Fruit fly (Drosophila melanogaster) whole organism, embryonic: Measurements from ENCODE around the gene axo.

ENCODE experiments used
- ATbp ChIP-seq: fragments of 200-800 bp; sonication (Bioruptor generic); optimal IDR thresholded peaks from 2 replicates; lab custom pipeline; 2017; ENCODE audit warnings: missing biosample characterization, mild to moderate bottlenecking, missing genetic modification characterization, missing genetic modification reagents
- BEAF-32 ChIP-seq: fragments of 200-800 bp; sonication (Bioruptor generic); optimal IDR thresholded peaks from 3 replicates; lab custom pipeline; 2017; ENCODE audit warnings: missing biosample characterization, missing genetic modification characterization, mild to moderate bottlenecking, moderate library complexity, missing genetic modification reagents
- BtbVII ChIP-seq: fragments of 200-800 bp; sonication (Bioruptor generic); optimal IDR thresholded peaks from 3 replicates; lab custom pipeline; 2017; ENCODE audit warnings: missing biosample characterization, mild to moderate bottlenecking, missing genetic modification characterization
- CG10267 ChIP-seq: fragments of 200-800 bp; sonication (Bioruptor generic); optimal IDR thresholded peaks from 2 replicates; lab custom pipeline; 2018; ENCODE audit warnings: missing biosample characterization, mild to moderate bottlenecking, missing genetic modification characterization, moderate library complexity
- CG10462 ChIP-seq: fragments of 200-800 bp; sonication (Bioruptor generic); optimal IDR thresholded peaks from 2 replicates; lab custom pipeline; 2016; ENCODE audit warnings: missing biosample characterization, missing genetic modification characterization
- CG17802 ChIP-seq: fragments of 200-800 bp; sonication (Bioruptor generic); optimal IDR thresholded peaks from 2 replicates; lab custom pipeline; 2018; ENCODE audit warnings: missing biosample characterization, mild to moderate bottlenecking, missing genetic modification characterization, moderate library complexity
- CG18262 ChIP-seq: fragments of 200-800 bp; optimal IDR thresholded peaks from 3 replicates; lab custom pipeline; 2019; ENCODE audit warnings: missing biosample characterization, mild to moderate bottlenecking, missing genetic modification characterization, moderate library complexity
- CG2678 ChIP-seq: fragments of 200-800 bp; sonication (Bioruptor generic); optimal IDR thresholded peaks from 3 replicates; lab custom pipeline; 2019; ENCODE audit warnings: missing biosample characterization, mild to moderate bottlenecking, missing genetic modification characterization, moderate library complexity
- CG3281 ChIP-seq: fragments of 200-800 bp; sonication (Bioruptor generic); optimal IDR thresholded peaks from 3 replicates; lab custom pipeline; 2017; ENCODE audit warnings: missing biosample characterization, mild to moderate bottlenecking, missing genetic modification characterization
- CG3838 ChIP-seq: fragments of 200-800 bp; sonication (Bioruptor generic); optimal IDR thresholded peaks from 3 replicates; lab custom pipeline; 2016; ENCODE audit warnings: missing biosample characterization, missing genetic modification characterization
- CG4617 ChIP-seq: fragments of 200-800 bp; sonication (Bioruptor generic); optimal IDR thresholded peaks from 3 replicates; lab custom pipeline; 2016; ENCODE audit warnings: missing biosample characterization, missing genetic modification characterization, borderline replicate concordance
- CG4707 ChIP-seq: fragments of 200-800 bp; sonication (Bioruptor generic); optimal IDR thresholded peaks from 2 replicates; lab custom pipeline; 2018; ENCODE audit warnings: missing biosample characterization, mild to moderate bottlenecking, missing genetic modification characterization, moderate library complexity
- CG6254 ChIP-seq: fragments of 200-800 bp; sonication (Bioruptor generic); optimal IDR thresholded peaks from 3 replicates; lab custom pipeline; 2017; ENCODE audit warnings: mild to moderate bottlenecking, missing biosample characterization, missing genetic modification reagents, missing genetic modification characterization
- CG7745 ChIP-seq: fragments of 200-800 bp; sonication (Bioruptor generic); optimal IDR thresholded peaks from 2 replicates; lab custom pipeline; 2018; ENCODE audit warnings: missing biosample characterization, mild to moderate bottlenecking, missing genetic modification characterization, moderate library complexity
- CG9932 ChIP-seq: fragments of 200-800 bp; sonication (Bioruptor generic); IDR thresholded peaks from 2 replicates; pipeline ENCODE4 v1.3.6; 2022; ENCODE audit warnings: missing biosample characterization, missing genetic modification characterization
- Dek ChIP-seq: fragments of 200-800 bp; sonication (Bioruptor generic); optimal IDR thresholded peaks from 3 replicates; lab custom pipeline; 2019; ENCODE audit warnings: missing biosample characterization, mild to moderate bottlenecking, missing genetic modification characterization, moderate library complexity
- E2f1 ChIP-seq: fragments of 200-800 bp; sonication (Bioruptor generic); IDR thresholded peaks from 2 replicates; pipeline ENCODE4 v1.3.6; 2022; ENCODE audit warnings: missing biosample characterization, missing genetic modification characterization
- ERR ChIP-seq: fragments of 200-800 bp; sonication (Bioruptor generic); optimal IDR thresholded peaks from 2 replicates; lab custom pipeline; 2016; ENCODE audit warnings: missing biosample characterization, missing genetic modification characterization
- Elba2 ChIP-seq: fragments of 200-800 bp; sonication (Bioruptor generic); optimal IDR thresholded peaks from 3 replicates; lab custom pipeline; 2016; ENCODE audit warnings: missing biosample characterization, missing genetic modification characterization
- GATAe ChIP-seq: fragments of 200-800 bp; sonication (Bioruptor generic); conservative IDR thresholded peaks from 2 replicates; pipeline ENCODE4 v1.3.6; 2022; ENCODE audit warnings: missing biosample characterization, missing genetic modification characterization
- HLH3B ChIP-seq: fragments of 200-800 bp; sonication (Bioruptor generic); IDR thresholded peaks from 2 replicates; pipeline ENCODE4 v1.3.6; 2022; ENCODE audit warnings: missing biosample characterization, missing genetic modification characterization
- Hr3 ChIP-seq: fragments of 200-800 bp; sonication (Bioruptor generic); optimal IDR thresholded peaks from 3 replicates; lab custom pipeline; 2016; ENCODE audit warnings: missing biosample characterization, missing genetic modification characterization
- Hr78 ChIP-seq, 2 experiments: fragments of 200-800 bp in 1 of 2; fragments of >200 bp in 1 of 2; sonication (Bioruptor generic) in 1 of 2; optimal IDR thresholded peaks; 2 replicates each; lab custom pipeline; 2017 to 2019; ENCODE audit warnings: missing biosample characterization in 2 of 2, missing genetic modification characterization in 2 of 2, mild to moderate bottlenecking in 1 of 2, moderate library complexity in 1 of 2
- Hsf ChIP-seq: fragments of 200-800 bp; sonication (Bioruptor generic); optimal IDR thresholded peaks from 3 replicates; lab custom pipeline; 2016; ENCODE audit warnings: missing biosample characterization, missing genetic modification characterization
- Kr ChIP-seq: fragments of 200-800 bp; sonication (Bioruptor generic); optimal IDR thresholded peaks from 2 replicates; lab custom pipeline; 2017; ENCODE audit warnings: missing biosample characterization, mild to moderate bottlenecking, missing genetic modification characterization
- Nf-YB ChIP-seq: fragments of 200-800 bp; sonication (Bioruptor generic); optimal IDR thresholded peaks from 3 replicates; lab custom pipeline; 2019; ENCODE audit warnings: missing biosample characterization, mild to moderate bottlenecking, missing genetic modification characterization, moderate library complexity
- NfI ChIP-seq: fragments of 200-800 bp; sonication (Bioruptor generic); optimal IDR thresholded peaks from 3 replicates; lab custom pipeline; 2018; ENCODE audit warnings: missing biosample characterization, mild to moderate bottlenecking, missing genetic modification characterization, moderate library complexity
- Opbp ChIP-seq: fragments of 200-800 bp; sonication (Bioruptor generic); IDR thresholded peaks from 3 replicates; pipeline ENCODE4 v1.3.6; 2022; ENCODE audit warnings: missing biosample characterization, missing genetic modification characterization; ENCODE audit not compliant: partially characterized antibody
- PHDP ChIP-seq: fragments of 200-800 bp; sonication (Bioruptor generic); optimal IDR thresholded peaks from 3 replicates; lab custom pipeline; 2018; ENCODE audit warnings: missing biosample characterization, mild to moderate bottlenecking, missing genetic modification characterization, moderate library complexity
- Sry-δ ChIP-seq: fragments of 200-800 bp; sonication (Bioruptor generic); optimal IDR thresholded peaks from 2 replicates; lab custom pipeline; 2016; ENCODE audit warnings: missing biosample characterization, missing genetic modification characterization
- bab2 ChIP-seq: fragments of 200-800 bp; sonication (Bioruptor generic); optimal IDR thresholded peaks from 2 replicates; lab custom pipeline; 2016; ENCODE audit warnings: missing biosample characterization, missing genetic modification characterization
- chinmo ChIP-seq: fragments of 200-800 bp; sonication (Bioruptor generic); IDR thresholded peaks from 4 replicates; pipeline ENCODE4 v1.3.6; 2022; ENCODE audit warnings: missing biosample characterization, missing genetic modification characterization; ENCODE audit not compliant: partially characterized antibody
- disco-r ChIP-seq: fragments of 200-800 bp; sonication (Bioruptor generic); optimal IDR thresholded peaks from 2 replicates; lab custom pipeline; 2016; ENCODE audit warnings: missing biosample characterization, missing genetic modification characterization
- dpn ChIP-seq, 2 experiments: fragments of 200-800 bp; sonication (Bioruptor generic); optimal IDR thresholded peaks; 3 replicates each; lab custom pipeline; 2016; ENCODE audit warnings: missing biosample characterization in 2 of 2, missing genetic modification characterization in 2 of 2
- fu2 ChIP-seq: fragments of 200-800 bp; sonication (Bioruptor generic); optimal IDR thresholded peaks from 2 replicates; lab custom pipeline; 2016; ENCODE audit warnings: missing biosample characterization, missing genetic modification characterization
- grn ChIP-seq: fragments of 200-800 bp; sonication (Bioruptor generic); optimal IDR thresholded peaks from 3 replicates; lab custom pipeline; 2017; ENCODE audit warnings: missing biosample characterization, missing genetic modification characterization
- gro ChIP-seq: fragments of 200-800 bp; sonication (Bioruptor generic); optimal IDR thresholded peaks from 2 replicates; lab custom pipeline; 2016; ENCODE audit warnings: missing biosample characterization, missing genetic modification characterization
- h ChIP-seq: fragments of >200 bp; optimal IDR thresholded peaks from 2 replicates; lab custom pipeline; 2017
- hbn ChIP-seq: fragments of 200-800 bp; sonication (Bioruptor generic); IDR thresholded peaks from 2 replicates; pipeline ENCODE4 v1.3.6; 2022; ENCODE audit warnings: missing biosample characterization, missing genetic modification characterization; ENCODE audit not compliant: partially characterized antibody
- her ChIP-seq: fragments of 200-800 bp; sonication (Bioruptor generic); optimal IDR thresholded peaks from 2 replicates; lab custom pipeline; 2016; ENCODE audit warnings: missing biosample characterization, missing genetic modification characterization
- ken ChIP-seq: fragments of 200-800 bp; sonication (Bioruptor generic); IDR thresholded peaks from 3 replicates; pipeline ENCODE4 v1.3.6; 2022; ENCODE audit warnings: missing biosample characterization, missing genetic modification characterization
- lola ChIP-seq, 3 experiments: fragments of >200 bp in 2 of 3; fragments of 200-800 bp in 1 of 3; sonication (Bioruptor generic) in 1 of 3; optimal IDR thresholded peaks; 2 replicates each; lab custom pipeline; 2017 to 2019; ENCODE audit warnings: missing biosample characterization in 3 of 3, missing genetic modification characterization in 3 of 3, mild to moderate bottlenecking in 1 of 3, moderate library complexity in 1 of 3
- mld ChIP-seq: fragments of 200-800 bp; sonication (Bioruptor generic); IDR thresholded peaks from 3 replicates; pipeline ENCODE4 v1.3.6; 2022; ENCODE audit warnings: missing biosample characterization, missing genetic modification characterization; ENCODE audit not compliant: partially characterized antibody
- pita ChIP-seq: fragments of 200-800 bp; sonication (Bioruptor generic); optimal IDR thresholded peaks from 2 replicates; lab custom pipeline; 2017; ENCODE audit warnings: missing biosample characterization, mild to moderate bottlenecking, missing genetic modification characterization
- repo ChIP-seq: fragments of 200-800 bp; sonication (Bioruptor generic); optimal IDR thresholded peaks from 2 replicates; lab custom pipeline; 2016; ENCODE audit warnings: missing biosample characterization, missing genetic modification characterization
- shn ChIP-seq: fragments of 200-800 bp; sonication (Bioruptor generic); optimal IDR thresholded peaks from 3 replicates; lab custom pipeline; 2016; ENCODE audit warnings: missing biosample characterization, missing genetic modification characterization
- sr ChIP-seq: fragments of 200-800 bp; sonication (Bioruptor generic); IDR thresholded peaks from 3 replicates; pipeline ENCODE4 v1.3.6; 2022; ENCODE audit warnings: missing biosample characterization, missing genetic modification characterization
- tin ChIP-seq: fragments of 200-800 bp; sonication (Bioruptor generic); optimal IDR thresholded peaks from 3 replicates; lab custom pipeline; 2016; ENCODE audit warnings: missing biosample characterization, missing genetic modification characterization
- tup ChIP-seq: fragments of 200-800 bp; sonication (Bioruptor generic); optimal IDR thresholded peaks from 2 replicates; lab custom pipeline; 2016; ENCODE audit warnings: missing biosample characterization, mild to moderate bottlenecking, missing genetic modification characterization, moderate library complexity
- unpg ChIP-seq: fragments of 200-800 bp; sonication (Bioruptor generic); optimal IDR thresholded peaks from 3 replicates; lab custom pipeline; 2018; ENCODE audit warnings: missing biosample characterization, mild to moderate bottlenecking, missing genetic modification characterization, moderate library complexity

axo gene

DNA sequence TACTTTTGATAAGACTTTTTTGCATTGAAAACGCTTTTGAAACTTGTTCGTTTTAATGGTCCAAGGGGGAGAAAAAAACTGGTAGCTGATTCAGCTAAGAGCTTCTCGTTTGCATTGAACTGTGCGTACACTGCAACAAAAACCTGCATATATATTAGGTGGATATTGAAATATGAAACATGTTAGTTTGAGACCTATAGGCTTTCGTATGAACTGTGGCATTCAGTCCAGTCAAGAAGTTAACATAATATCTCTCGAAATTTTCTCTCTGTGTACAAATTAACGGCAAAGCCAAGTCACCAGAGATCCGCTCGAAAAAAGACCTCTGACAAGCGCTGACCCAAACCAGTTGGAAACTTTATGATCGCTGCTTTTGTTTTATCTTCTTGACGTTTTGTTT is 10.9 kb upstream of the axo start:
- peak; percentile 76 for TF ChIP-seq ERR (GFP tag; lab: Kevin White, UChicago)
- TF ChIP-seq ken (GFP tag; lab: Robert Waterston, UW) = peak; percentile 78
- no peak for TF ChIP-seq Opbp
- TF ChIP-seq CG4707 (GFP tag; lab: Kevin White, UChicago) = peak; percentile 69
- TF ChIP-seq CG2678 (tag; lab: Kevin White, UChicago) = peak; percentile 80
- TF ChIP-seq disco-r (GFP tag; lab: Kevin White, UChicago) = peak; percentile 68
- TF ChIP-seq tin = peak; percentile 86
- no peak for TF ChIP-seq Dek
- TF ChIP-seq CG7745 (tag; lab: Kevin White, UChicago) = no peak
- TF ChIP-seq gro (GFP tag; lab: Kevin White, UChicago) = peak; percentile 86
- peak; percentile 84 for TF ChIP-seq CG9932 (GFP tag; lab: Robert Waterston, UW)
- TF ChIP-seq Nf-YB (GFP tag; lab: Kevin White, UChicago) = peak; percentile 57
- TF ChIP-seq dpn (GFP tag; optimal IDR thresholded peaks at IDR 0.05; lab: Kevin White, UChicago) = peak; percentile 80 to 88
- TF ChIP-seq grn (GFP tag; lab: Kevin White, UChicago) = no peak
- TF ChIP-seq bab2 (GFP tag; lab: Kevin White, UChicago) = peak; percentile 81
- peak; percentile 87 for TF ChIP-seq NfI (GFP tag; lab: Kevin White, UChicago)
- TF ChIP-seq PHDP (tag; lab: Kevin White, UChicago) = peak; percentile 83
- TF ChIP-seq CG6254 (GFP tag; lab: Kevin White, UChicago) = peak; percentile 70
- TF ChIP-seq E2f1 (GFP tag; lab: Robert Waterston, UW) = peak; percentile 83
- TF ChIP-seq BEAF-32 = no peak
- TF ChIP-seq hbn (GFP tag; lab: Robert Waterston, UW) = no peak
- peak; percentile 73 for TF ChIP-seq tup
- no peak for TF ChIP-seq h
- peak; percentile 49 for TF ChIP-seq Sry-δ
- TF ChIP-seq CG17802 (tag; lab: Kevin White, UChicago) = peak; percentile 70
- peak; percentile 85 for TF ChIP-seq unpg (GFP tag; lab: Kevin White, UChicago)
- no peak for TF ChIP-seq mld
- TF ChIP-seq GATAe (GFP tag; lab: Robert Waterston, UW) = no peak
- peak; percentile 58; the same call in 1 of the 3 replicates for TF ChIP-seq sr (GFP tag; lab: Robert Waterston, UW)
- peak; percentile 71 for TF ChIP-seq fu2 (GFP tag; lab: Kevin White, UChicago)
- TF ChIP-seq CG3281 (GFP tag; lab: Kevin White, UChicago) = peak; percentile 82
- peak; percentile 36 for TF ChIP-seq CG4617 (GFP tag; lab: Kevin White, UChicago)
- peak; percentile 66 for TF ChIP-seq shn (GFP tag; lab: Kevin White, UChicago)
- peak; percentile 68 for TF ChIP-seq CG18262
- TF ChIP-seq repo (GFP tag; lab: Kevin White, UChicago) = peak; percentile 70
- TF ChIP-seq CG10267 (tag; lab: Kevin White, UChicago) = peak; percentile 72
- TF ChIP-seq CG3838 = peak; percentile 60
- TF ChIP-seq CG10462 (GFP tag; lab: Kevin White, UChicago) = peak; percentile 67
- TF ChIP-seq Elba2 (GFP tag; lab: Kevin White, UChicago) = no peak
- 0 out of 4 replicates have a peak, but pooled peaks have one; percentile 31 for TF ChIP-seq chinmo (GFP tag; lab: Robert Waterston, UW)
- peak; percentile 86 for TF ChIP-seq her (GFP tag; lab: Kevin White, UChicago)
- TF ChIP-seq Kr (GFP tag; lab: Kevin White, UChicago) = no peak
- TF ChIP-seq pita (GFP tag; lab: Kevin White, UChicago) = no peak
- peak; percentile 88 for TF ChIP-seq HLH3B
- peak; percentile 76 for TF ChIP-seq BtbVII
- TF ChIP-seq Hr78 (GFP tag; optimal IDR thresholded peaks at IDR 0.05; lab: Kevin White, UChicago) = peak in 1 of 2 experiments; percentile 43
- TF ChIP-seq Hsf (GFP tag; lab: Kevin White, UChicago) = peak; percentile 86
- peak; percentile 73 for TF ChIP-seq ATbp (GFP tag; lab: Kevin White, UChicago)
- TF ChIP-seq lola (GFP tag; optimal IDR thresholded peaks at IDR 0.05; lab: Kevin White, UChicago) = peak in 1 of 3 experiments; percentile 64
- peak; percentile 73 for TF ChIP-seq Hr3 (GFP tag; lab: Kevin White, UChicago)
